Fruit fly (Drosophila melanogaster) whole organism: Measurements from ENCODE around the gene SelT.

Experiments
- CG8478 ChIP-seq: fragments of >200 bp; optimal IDR thresholded peaks from 2 replicates; lab custom pipeline; 2018; ENCODE audit warnings: inconsistent platforms
- EcR ChIP-seq, 2 experiments: fragments of >200 bp; optimal IDR thresholded peaks; 2 replicates each; lab custom pipeline; 2017; ENCODE audit warnings: missing biosample characterization in 2 of 2, missing genetic modification characterization in 2 of 2, missing genetic modification reagents in 2 of 2
- psq ChIP-seq: fragments of >200 bp; optimal IDR thresholded peaks from 2 replicates; lab custom pipeline; 2017
- usp ChIP-seq: fragments of >200 bp; optimal IDR thresholded peaks from 2 replicates; lab custom pipeline; 2017; ENCODE audit warnings: missing biosample characterization, missing genetic modification characterization, mixed read lengths

dm6 chr2L:4982098-4982646 is 28.6 kb upstream of the SelT start:
- no peak for TF ChIP-seq EcR (GFP tag; optimal IDR thresholded peaks at IDR 0.05; lab: Kevin White, UChicago)
- TF ChIP-seq psq (lab: Kevin White, UChicago): no peak
- no peak for TF ChIP-seq usp (GFP tag; lab: Kevin White, UChicago)
- no peak for TF ChIP-seq CG8478 (lab: Kevin White, UChicago)
